Worm (Caenorhabditis elegans) whole organism, late embryonic: ENCODE data around the gene C32C4.3.

Experiments used
- C08G9.2 ChIP-seq: sonication (generic microtip); optimal IDR thresholded peaks from 2 replicates; lab custom pipeline; 2016; ENCODE audit warnings: mild to moderate bottlenecking, missing genetic modification characterization, moderate library complexity, missing compliant biosample characterization
- C38D4.7 ChIP-seq: fragments of 200-800 bp; sonication (Bioruptor generic); optimal IDR thresholded peaks from 2 replicates; lab custom pipeline; 2018; ENCODE audit warnings: mild to moderate bottlenecking, missing genetic modification characterization, moderate library complexity, missing compliant biosample characterization
- F13H6.1 ChIP-seq: sonication (generic microtip); optimal IDR thresholded peaks from 2 replicates; lab custom pipeline; 2016; ENCODE audit warnings: missing genetic modification characterization, missing compliant biosample characterization
- Y22D7AL.16 ChIP-seq: sonication (generic microtip); optimal IDR thresholded peaks from 2 replicates; lab custom pipeline; 2016; ENCODE audit warnings: missing genetic modification characterization, missing compliant biosample characterization
- ceh-18 ChIP-seq: sonication (generic microtip); optimal IDR thresholded peaks from 2 replicates; lab custom pipeline; 2016; ENCODE audit warnings: missing genetic modification characterization, missing compliant biosample characterization
- ceh-19 ChIP-seq: fragments of 200-800 bp; sonication (Bioruptor generic); optimal IDR thresholded peaks from 2 replicates; lab custom pipeline; 2018; ENCODE audit warnings: mild to moderate bottlenecking, missing genetic modification characterization, missing compliant biosample characterization
- ceh-22 ChIP-seq: sonication (generic microtip); optimal IDR thresholded peaks from 2 replicates; lab custom pipeline; 2017; ENCODE audit warnings: missing biosample characterization, missing genetic modification characterization
- ceh-34 ChIP-seq: sonication (generic microtip); optimal IDR thresholded peaks from 2 replicates; lab custom pipeline; 2016; ENCODE audit warnings: mild to moderate bottlenecking, missing genetic modification characterization, missing compliant biosample characterization
- ceh-45 ChIP-seq: fragments of 200-800 bp; sonication (Bioruptor generic); IDR thresholded peaks from 2 replicates; pipeline ENCODE4 v1.3.6; 2022; ENCODE audit warnings: missing genetic modification reagents, missing genetic modification characterization, missing compliant biosample characterization
- ceh-48 ChIP-seq: sonication (generic microtip); optimal IDR thresholded peaks from 2 replicates; lab custom pipeline; 2016; ENCODE audit warnings: missing genetic modification characterization, inconsistent platforms, missing compliant biosample characterization
- ceh-6 ChIP-seq: fragments of 200-800 bp; sonication (Bioruptor generic); optimal IDR thresholded peaks from 2 replicates; lab custom pipeline; 2018; ENCODE audit warnings: mild to moderate bottlenecking, missing genetic modification characterization, missing compliant biosample characterization
- dmd-4 ChIP-seq: sonication (generic microtip); optimal IDR thresholded peaks from 2 replicates; lab custom pipeline; 2016; ENCODE audit warnings: borderline replicate concordance, missing genetic modification characterization, missing compliant biosample characterization
- elt-2 ChIP-seq: sonication (generic microtip); optimal IDR thresholded peaks from 2 replicates; lab custom pipeline; 2016; ENCODE audit warnings: missing genetic modification reagents, missing genetic modification characterization, missing compliant biosample characterization
- elt-4 ChIP-seq: sonication (generic microtip); optimal IDR thresholded peaks from 2 replicates; lab custom pipeline; 2016; ENCODE audit warnings: missing genetic modification characterization, missing compliant biosample characterization
- ets-4 ChIP-seq: sonication (generic microtip); optimal IDR thresholded peaks from 2 replicates; lab custom pipeline; 2016; ENCODE audit warnings: missing genetic modification characterization, missing compliant biosample characterization
- eyg-1 ChIP-seq: sonication (generic microtip); optimal IDR thresholded peaks from 2 replicates; lab custom pipeline; 2016; ENCODE audit warnings: missing genotype, missing genetic modification characterization, missing compliant biosample characterization
- fax-1 ChIP-seq: sonication (generic microtip); optimal IDR thresholded peaks from 2 replicates; lab custom pipeline; 2016; ENCODE audit warnings: missing genotype, missing genetic modification characterization, missing compliant biosample characterization
- gmeb-2 ChIP-seq: sonication (generic microtip); optimal IDR thresholded peaks from 2 replicates; lab custom pipeline; 2016; ENCODE audit warnings: missing genetic modification characterization, inconsistent platforms, missing compliant biosample characterization
- hlh-13 ChIP-seq: fragments of 200-800 bp; sonication (Bioruptor generic); optimal IDR thresholded peaks from 2 replicates; lab custom pipeline; 2018; ENCODE audit warnings: mild to moderate bottlenecking, missing genetic modification characterization, missing compliant biosample characterization
- hlh-15 ChIP-seq: sonication (generic microtip); optimal IDR thresholded peaks from 2 replicates; lab custom pipeline; 2016; ENCODE audit warnings: missing genetic modification characterization, missing compliant biosample characterization
- hlh-30 ChIP-seq: sonication (generic microtip); optimal IDR thresholded peaks from 2 replicates; lab custom pipeline; 2017; ENCODE audit warnings: antibody characterized with exemption, missing genetic modification characterization, missing compliant biosample characterization; ENCODE audit not compliant: insufficient read depth
- hlh-6 ChIP-seq: sonication (generic microtip); optimal IDR thresholded peaks from 2 replicates; lab custom pipeline; 2016; ENCODE audit warnings: missing genotype, missing genetic modification characterization, missing compliant biosample characterization
- madf-2 ChIP-seq: sonication (generic microtip); optimal IDR thresholded peaks from 2 replicates; lab custom pipeline; 2017; ENCODE audit warnings: missing genetic modification characterization, missing compliant biosample characterization
- mec-3 ChIP-seq: sonication (generic microtip); optimal IDR thresholded peaks from 2 replicates; lab custom pipeline; 2016; ENCODE audit warnings: borderline replicate concordance, missing genetic modification characterization, missing compliant biosample characterization
- nfya-1 ChIP-seq: sonication (generic microtip); optimal IDR thresholded peaks from 2 replicates; lab custom pipeline; 2017; ENCODE audit warnings: missing genetic modification characterization, mild to moderate bottlenecking, missing compliant biosample characterization, antibody characterized with exemption, moderate library complexity
- npax-4 ChIP-seq: sonication (generic microtip); optimal IDR thresholded peaks from 2 replicates; lab custom pipeline; 2016; ENCODE audit warnings: missing genetic modification characterization, missing compliant biosample characterization
- odd-2 ChIP-seq: sonication (generic microtip); optimal IDR thresholded peaks from 2 replicates; lab custom pipeline; 2017; ENCODE audit warnings: antibody characterized with exemption, mild to moderate bottlenecking, missing genetic modification characterization, missing compliant biosample characterization
- pat-9 ChIP-seq: fragments of 200-800 bp; sonication (Bioruptor generic); optimal IDR thresholded peaks from 2 replicates; lab custom pipeline; 2018; ENCODE audit warnings: mild to moderate bottlenecking, missing genetic modification characterization, moderate library complexity, missing compliant biosample characterization
- pha-2 ChIP-seq: sonication (generic microtip); optimal IDR thresholded peaks from 2 replicates; lab custom pipeline; 2017; ENCODE audit warnings: mild to moderate bottlenecking, missing genetic modification characterization, missing compliant biosample characterization
- pha-4 ChIP-seq: fragments of 150-350 bp; optimal IDR thresholded peaks from 2 replicates; lab custom pipeline; 2018; ENCODE audit warnings: missing biosample characterization, missing genetic modification reagents, missing genetic modification characterization
- pros-1 ChIP-seq: fragments of 150-350 bp; optimal IDR thresholded peaks from 2 replicates; lab custom pipeline; 2014; ENCODE audit warnings: missing biosample characterization, missing genetic modification reagents, missing genetic modification characterization
- ref-2 ChIP-seq: sonication (generic microtip); optimal IDR thresholded peaks from 2 replicates; lab custom pipeline; 2016; ENCODE audit warnings: missing genetic modification characterization, missing compliant biosample characterization
- sdc-2 ChIP-seq: sonication (generic microtip); optimal IDR thresholded peaks from 2 replicates; lab custom pipeline; 2016; ENCODE audit warnings: missing genotype, missing genetic modification characterization, missing compliant biosample characterization
- syd-9 ChIP-seq: sonication (generic microtip); optimal IDR thresholded peaks from 2 replicates; lab custom pipeline; 2016; ENCODE audit warnings: mild to moderate bottlenecking, missing genetic modification characterization, moderate library complexity, missing compliant biosample characterization
- tbx-2 ChIP-seq: sonication (generic microtip); optimal IDR thresholded peaks from 2 replicates; lab custom pipeline; 2016; ENCODE audit warnings: missing genetic modification characterization, missing compliant biosample characterization
- tbx-7 ChIP-seq: sonication (generic microtip); optimal IDR thresholded peaks from 2 replicates; lab custom pipeline; 2016; ENCODE audit warnings: missing genotype, missing genetic modification characterization, missing compliant biosample characterization
- unc-42 ChIP-seq: sonication (generic microtip); optimal IDR thresholded peaks from 2 replicates; lab custom pipeline; 2016; ENCODE audit warnings: missing genotype, missing genetic modification characterization, missing compliant biosample characterization
- zip-5 ChIP-seq: sonication (generic microtip); optimal IDR thresholded peaks from 2 replicates; lab custom pipeline; 2016; ENCODE audit warnings: missing genetic modification characterization, missing compliant biosample characterization

Gene C32C4.3

DNA sequence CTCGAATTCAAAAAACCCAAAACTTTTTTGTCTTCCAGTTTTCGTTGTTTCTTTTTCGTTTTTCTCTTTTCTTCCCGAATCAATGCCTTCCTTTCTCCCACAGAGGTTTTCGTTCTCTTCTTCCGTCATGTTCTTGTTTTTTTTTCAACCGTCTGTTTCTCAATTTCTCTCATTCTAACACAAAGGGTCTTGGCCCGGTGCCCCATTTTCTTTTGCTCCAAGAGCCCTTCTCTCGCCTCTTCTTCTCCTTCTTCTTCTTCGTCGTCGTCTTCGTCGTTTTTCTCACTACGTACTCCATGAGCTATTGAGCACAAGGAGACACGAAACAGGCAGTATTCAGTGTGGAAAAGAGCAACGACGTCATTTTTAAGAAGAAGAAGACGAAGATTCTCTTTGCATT lies 30.5 kb upstream of the C32C4.3 start (continued):
- TF ChIP-seq ceh-18 (tag; lab: Kevin White, UChicago) (peak; percentile 7), C38D4.7 (GFP tag; lab: Kevin White, UChicago) (no peak), hlh-6 (tag; lab: Kevin White, UChicago) (peak; percentile 6), tbx-7 (no peak), ceh-45 (no peak), syd-9 (no peak), mec-3 (tag; lab: Kevin White, UChicago) (no peak), fax-1 (tag; lab: Kevin White, UChicago) (no peak), Y22D7AL.16 (tag; lab: Kevin White, UChicago) (no peak), pha-4 (no peak), odd-2 (tag; lab: Kevin White, UChicago) (no peak), elt-2 (tag; lab: Kevin White, UChicago) (no peak), gmeb-2 (no peak), F13H6.1 (tag; lab: Kevin White, UChicago) (no peak), madf-2 (tag; lab: Kevin White, UChicago) (no peak), hlh-30 (tag; lab: Kevin White, UChicago) (no peak)

DNA sequence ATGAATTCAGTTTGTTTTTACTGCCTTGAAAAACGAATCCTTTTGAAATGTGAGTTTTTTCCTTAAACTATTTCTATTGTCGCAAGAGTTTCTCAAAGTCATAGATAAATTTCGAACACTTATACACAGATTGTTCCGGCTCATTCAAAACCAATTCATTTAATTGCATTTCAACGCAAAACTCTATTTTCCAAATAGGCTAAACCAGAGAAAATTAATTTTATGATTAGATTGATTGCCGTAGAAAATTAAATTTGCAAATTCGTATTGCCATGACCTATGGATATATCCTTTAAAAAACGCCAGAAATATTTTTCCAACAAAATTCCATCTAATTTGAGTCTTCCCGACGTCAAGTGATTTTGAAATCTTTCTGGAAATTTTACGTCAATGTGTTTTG lies 29.0 kb upstream of the C32C4.3 start:
- no peak for TF ChIP-seq nfya-1 (tag; lab: Kevin White, UChicago)
- no peak for TF ChIP-seq eyg-1
- no peak for TF ChIP-seq ceh-6
- peak; percentile 73 for TF ChIP-seq unc-42

DNA sequence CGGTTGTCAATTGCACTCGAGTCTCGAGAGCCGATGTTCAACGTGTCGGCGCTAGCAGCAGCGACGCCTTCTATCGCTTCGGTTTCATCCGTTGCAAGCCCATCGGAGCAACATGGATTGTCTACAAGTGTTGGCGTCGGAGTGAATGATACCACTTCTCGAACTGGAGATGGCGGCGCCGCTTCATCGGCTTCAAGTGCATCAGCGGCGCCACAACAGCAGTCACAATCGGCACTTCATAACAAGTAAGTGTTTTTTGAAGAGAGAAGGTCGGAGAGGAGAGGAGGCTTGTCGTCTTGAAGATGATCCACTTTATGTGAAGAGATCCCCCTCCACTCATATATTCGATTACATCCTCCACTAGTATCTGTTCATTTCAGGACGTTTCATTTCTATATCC lies 25.7 kb upstream of the C32C4.3 start:
- TF ChIP-seq pat-9 (tag; lab: Kevin White, UChicago) (no peak), ceh-34 (tag; lab: Kevin White, UChicago) (peak; percentile 30), hlh-15 (tag; lab: Kevin White, UChicago) (no peak), ceh-18 (tag; lab: Kevin White, UChicago) (no peak), ets-4 (tag; lab: Kevin White, UChicago) (peak; percentile 22), C08G9.2 (peak; percentile 30), sdc-2 (tag; lab: Kevin White, UChicago) (no peak), ref-2 (peak; percentile 31), elt-2 (tag; lab: Kevin White, UChicago) (no peak), npax-4 (tag; lab: Kevin White, UChicago) (no peak), tbx-2 (tag; lab: Kevin White, UChicago) (peak; percentile 48), ceh-19 (no peak), ceh-22 (tag; lab: Kevin White, UChicago) (peak; percentile 100)

DNA sequence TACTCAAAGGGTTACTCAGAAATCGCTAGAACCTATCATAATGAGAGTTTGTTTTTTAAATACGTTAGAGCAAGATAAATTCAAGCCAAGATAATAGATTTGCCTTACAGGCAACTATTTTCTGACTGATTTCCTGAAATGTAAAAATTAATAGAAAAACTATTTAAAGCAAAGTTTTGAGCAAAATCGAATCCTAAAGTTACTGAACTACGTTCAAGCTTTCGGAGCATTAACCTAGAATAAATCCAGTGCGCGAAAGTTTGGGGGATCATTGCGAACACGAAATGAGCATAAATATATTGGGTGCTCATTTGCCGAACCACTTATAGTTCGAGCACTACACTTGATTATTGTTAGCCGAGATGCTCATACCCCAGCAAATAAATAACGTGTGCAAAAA lies 24.7 kb upstream of the C32C4.3 start, which contains the start of gene ceh-22:
ceh-22 (plus strand) TSS at position 301 of the 400 bp plus-strand sequence.
- peak; percentile 74 for TF ChIP-seq ceh-22 (tag; lab: Kevin White, UChicago)
- no peak for TF ChIP-seq elt-4 (tag; lab: Kevin White, UChicago)

DNA sequence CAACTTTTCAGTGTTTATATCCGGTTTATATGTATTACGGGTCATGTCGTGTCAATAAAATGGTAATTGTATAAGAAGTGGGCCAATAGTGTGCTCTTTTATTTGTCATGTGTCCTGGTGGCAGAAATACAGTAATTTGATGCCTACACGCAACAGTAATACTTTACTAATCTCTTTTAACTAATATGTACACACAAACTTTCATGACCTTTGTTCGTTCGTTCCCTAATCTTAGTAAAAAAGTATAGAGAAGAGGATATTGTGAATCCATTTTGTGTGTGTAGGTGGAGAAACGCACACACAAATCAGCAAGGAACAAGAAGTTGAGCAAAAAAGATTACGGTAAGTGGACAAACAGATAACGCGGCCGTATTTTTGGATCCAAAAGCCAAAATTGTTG lies 23.9 kb upstream of the C32C4.3 start:
- TF ChIP-seq pha-4: no peak
- TF ChIP-seq madf-2 (tag; lab: Kevin White, UChicago): no peak
- TF ChIP-seq unc-42: no peak
- TF ChIP-seq ceh-34 (tag; lab: Kevin White, UChicago): peak; percentile 61

DNA sequence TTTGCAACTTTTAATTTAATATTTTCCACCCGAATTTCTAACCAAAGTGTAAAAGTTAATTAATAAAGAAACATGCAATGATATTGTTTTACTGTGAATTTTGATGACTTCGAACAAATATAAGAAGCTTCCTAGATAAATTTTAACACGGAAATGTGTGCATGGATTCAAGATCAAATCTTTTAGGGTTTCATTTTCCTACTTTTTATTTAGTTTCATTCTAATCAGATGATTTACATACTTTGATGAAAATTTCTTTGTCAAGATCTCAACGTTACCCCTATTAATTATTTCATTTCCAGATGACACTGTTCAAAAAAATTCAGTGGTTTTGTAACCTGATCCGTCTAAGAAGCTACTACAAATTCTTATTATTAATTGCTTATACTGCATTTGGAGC lies 20.3 kb upstream of the C32C4.3 start, which contains the start of gene twk-12:
twk-12 (plus strand) TSS at position 301 of the 400 bp plus-strand sequence.
- TF ChIP-seq dmd-4 (tag; lab: Kevin White, UChicago) (no peak), zip-5 (tag; lab: Kevin White, UChicago) (no peak), ceh-48 (no peak), madf-2 (tag; lab: Kevin White, UChicago) (no peak), ceh-34 (tag; lab: Kevin White, UChicago) (no peak), ets-4 (tag; lab: Kevin White, UChicago) (no peak), pha-2 (no peak), sdc-2 (tag; lab: Kevin White, UChicago) (no peak), elt-4 (tag; lab: Kevin White, UChicago) (no peak), hlh-13 (GFP tag; lab: Kevin White, UChicago) (no peak), ceh-18 (tag; lab: Kevin White, UChicago) (no peak), pros-1 (tag; lab: Kevin White, UChicago) (no peak)
